Worm (Caenorhabditis elegans) whole organism, midembryonic: ENCODE measurements around the gene F55C9.3.

ENCODE experiments used
- T22C8.4 ChIP-seq: fragments of 200-800 bp; sonication (Bioruptor generic); IDR thresholded peaks from 2 replicates; pipeline ENCODE4 v1.3.6; 2022; ENCODE audit warnings: missing genetic modification characterization, missing compliant biosample characterization
- cog-1 ChIP-seq: sonication (generic microtip); optimal IDR thresholded peaks from 2 replicates; lab custom pipeline; 2016; ENCODE audit warnings: missing genetic modification characterization, missing compliant biosample characterization
- flt-1 ChIP-seq: fragments of 200-800 bp; sonication (Bioruptor generic); IDR thresholded peaks from 2 replicates; pipeline ENCODE4 v1.3.6; 2022; ENCODE audit warnings: missing genetic modification characterization, missing compliant biosample characterization
- ref-1 ChIP-seq: fragments of 200-800 bp; sonication (Bioruptor generic); conservative IDR thresholded peaks from 2 replicates; pipeline ENCODE4 v1.3.6; 2022; ENCODE audit warnings: missing genetic modification reagents, missing genetic modification characterization, missing compliant biosample characterization
- ztf-23 ChIP-seq: fragments of 200-800 bp; sonication (Bioruptor generic); IDR thresholded peaks from 2 replicates; pipeline ENCODE4 v1.3.6; 2022; ENCODE audit warnings: missing genetic modification reagents, missing genetic modification characterization, missing compliant biosample characterization

DNA sequence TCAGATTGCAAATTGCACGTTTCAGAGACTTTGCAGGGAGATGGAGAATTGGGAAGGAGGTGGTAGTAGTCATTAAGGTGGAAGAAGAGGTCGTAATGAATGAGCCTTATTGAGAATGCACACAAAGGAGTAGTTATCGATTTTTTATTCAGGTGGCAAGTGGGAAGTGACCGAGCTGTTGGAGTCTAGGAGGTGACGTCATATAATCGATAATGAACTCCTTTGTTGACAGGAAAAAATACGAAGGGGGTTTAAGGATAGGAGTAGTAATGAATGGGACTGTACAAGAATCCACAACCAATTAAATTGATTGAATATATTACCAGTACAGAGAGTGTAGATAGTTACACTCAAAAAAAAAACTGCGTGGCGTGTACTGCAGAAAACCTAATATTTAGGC, 14.0 kb upstream of the F55C9.3 start, which contains the start of gene fbxb-62:
- TF ChIP-seq ztf-23 (no peak), flt-1 (no peak), ref-1 (GFP tag; lab: Robert Waterston, UW) (no peak), T22C8.4 (GFP tag; lab: Robert Waterston, UW) (0 out of 2 replicates have a peak, but pooled peaks have one; percentile 29), cog-1 (tag; lab: Kevin White, UChicago) (no peak)
